Worm (Caenorhabditis elegans): ENCODE measurements around the gene rnp-1.

The rnp-1 gene

ce11 chrV:12190943-12191569 is 1.0 kb upstream of the rnp-1 start, which contains the start of gene dpy-30 (continued):
- no peak for TF ChIP-seq egl-27 (tag; optimal IDR thresholded peaks at IDR 0.05)
- TF ChIP-seq ztf-4 (tag; optimal IDR thresholded peaks at IDR 0.05) = peak; percentile 4
- TF ChIP-seq pax-3 (tag; optimal IDR thresholded peaks at IDR 0.05) = no peak
- TF ChIP-seq nhr-237 (tag; optimal IDR thresholded peaks at IDR 0.05) = no peak
- TF ChIP-seq unc-86 (tag; optimal IDR thresholded peaks at IDR 0.05) = peak; percentile 49
- peak; percentile 7 for TF ChIP-seq jun-1 (tag; optimal IDR thresholded peaks at IDR 0.05)
- TF ChIP-seq alr-1 (tag; optimal IDR thresholded peaks at IDR 0.05; ENCODE audit: borderline replicate concordance) = no peak
- TF ChIP-seq nhr-47 (tag; optimal IDR thresholded peaks at IDR 0.05) = peak; percentile 72
- peak; percentile 31 for TF ChIP-seq fkh-8 (tag; optimal IDR thresholded peaks at IDR 0.05)
- no peak for TF ChIP-seq sptf-1 (tag; optimal IDR thresholded peaks at IDR 0.05)
- peak; percentile 27 to 54 (median 45) for TF ChIP-seq ceh-82 (tag; optimal IDR thresholded peaks at IDR 0.05)
- TF ChIP-seq swsn-7 (tag; optimal IDR thresholded peaks at IDR 0.05) = peak; percentile 73
- TF ChIP-seq mef-2 (tag; optimal IDR thresholded peaks at IDR 0.05) = no peak
- TF ChIP-seq mep-1 (tag; optimal IDR thresholded peaks at IDR 0.05) = peak; percentile 88
- TF ChIP-seq nhr-90 (tag; optimal IDR thresholded peaks at IDR 0.05; ENCODE audit: poor library complexity) = peak; percentile 59
- TF ChIP-seq nhr-85 (tag) = peak; percentile 73
- TF ChIP-seq nhr-19 (GFP tag; conservative IDR thresholded peaks at IDR 0.05) = peak; percentile 59; the same call in 1 of the 2 replicates
- peak in 1 of 2 experiments; percentile 19 for TF ChIP-seq ztf-11 (tag; optimal IDR thresholded peaks at IDR 0.05)
- TF ChIP-seq hlh-4 (tag; optimal IDR thresholded peaks at IDR 0.05) = no peak
- TF ChIP-seq fkh-10 (GFP tag; optimal IDR thresholded peaks at IDR 0.05) = no peak
- no peak for TF ChIP-seq nhr-28 (tag; optimal IDR thresholded peaks at IDR 0.05)
- peak; percentile 75 for TF ChIP-seq nhr-71 (tag; optimal IDR thresholded peaks at IDR 0.05)
- TF ChIP-seq unc-62 (GFP tag; optimal IDR thresholded peaks at IDR 0.05) = no peak
- TF ChIP-seq ceh-8 (GFP tag; optimal IDR thresholded peaks at IDR 0.05) = peak; percentile 31
- TF ChIP-seq nhr-11 (tag; optimal IDR thresholded peaks at IDR 0.05) = no peak
- no peak for TF ChIP-seq unc-30 (tag; optimal IDR thresholded peaks at IDR 0.05)
- TF ChIP-seq snpc-4 (tag; optimal IDR thresholded peaks at IDR 0.05) = peak; percentile 70
- TF ChIP-seq efl-1 (optimal IDR thresholded peaks at IDR 0.05) = peak; percentile 79 to 84
- peak; percentile 80 to 98 for TF ChIP-seq efl-1 (GFP tag; optimal IDR thresholded peaks at IDR 0.05 in 1 of 2)
- TF ChIP-seq mdl-1 (tag; optimal IDR thresholded peaks at IDR 0.05) = peak in 1 of 2 experiments; percentile 32
- TF ChIP-seq Y116A8C.19 (tag; optimal IDR thresholded peaks at IDR 0.05; ENCODE audit: borderline replicate concordance) = no peak
- peak; percentile 68 for TF ChIP-seq lin-14 (GFP tag; optimal IDR thresholded peaks at IDR 0.05)
- no peak for TF ChIP-seq fkh-4 (tag; optimal IDR thresholded peaks at IDR 0.05; ENCODE audit: borderline replicate concordance)
- TF ChIP-seq nhr-77 (tag; optimal IDR thresholded peaks at IDR 0.05) = peak; percentile 41
- TF ChIP-seq pqm-1 (tag; optimal IDR thresholded peaks at IDR 0.05) = no peak
- TF ChIP-seq skn-1 (tag; optimal IDR thresholded peaks at IDR 0.05) = no peak
- peak; percentile 64 for TF ChIP-seq C16A3.4 (tag; optimal IDR thresholded peaks at IDR 0.05)
- peak; percentile 41 for TF ChIP-seq isw-1 (GFP tag; IDR thresholded peaks at IDR 0.05)
- peak; percentile 49 for TF ChIP-seq blmp-1 (tag; optimal IDR thresholded peaks at IDR 0.05)
- no peak for TF ChIP-seq ceh-90 (tag; optimal IDR thresholded peaks at IDR 0.05)
- no peak for TF ChIP-seq vab-15 (tag; optimal IDR thresholded peaks at IDR 0.05)
- TF ChIP-seq tlp-1 (tag; optimal IDR thresholded peaks at IDR 0.05) = no peak
- peak; percentile 75 for TF ChIP-seq unc-130 (tag; optimal IDR thresholded peaks at IDR 0.05)
- no peak for TF ChIP-seq ces-1 (GFP tag; optimal IDR thresholded peaks at IDR 0.05)
- no peak for TF ChIP-seq lin-39 (tag; optimal IDR thresholded peaks at IDR 0.05)
- peak; percentile 75 for TF ChIP-seq nhr-20 (tag; optimal IDR thresholded peaks at IDR 0.05)
- TF ChIP-seq ets-5 (GFP tag; IDR thresholded peaks at IDR 0.05) = no peak
- peak; percentile 21 for TF ChIP-seq lin-15B (tag; optimal IDR thresholded peaks at IDR 0.05)
